Fruit fly (Drosophila melanogaster): ENCODE data around the gene CG2100.

The CG2100 gene

DNA sequence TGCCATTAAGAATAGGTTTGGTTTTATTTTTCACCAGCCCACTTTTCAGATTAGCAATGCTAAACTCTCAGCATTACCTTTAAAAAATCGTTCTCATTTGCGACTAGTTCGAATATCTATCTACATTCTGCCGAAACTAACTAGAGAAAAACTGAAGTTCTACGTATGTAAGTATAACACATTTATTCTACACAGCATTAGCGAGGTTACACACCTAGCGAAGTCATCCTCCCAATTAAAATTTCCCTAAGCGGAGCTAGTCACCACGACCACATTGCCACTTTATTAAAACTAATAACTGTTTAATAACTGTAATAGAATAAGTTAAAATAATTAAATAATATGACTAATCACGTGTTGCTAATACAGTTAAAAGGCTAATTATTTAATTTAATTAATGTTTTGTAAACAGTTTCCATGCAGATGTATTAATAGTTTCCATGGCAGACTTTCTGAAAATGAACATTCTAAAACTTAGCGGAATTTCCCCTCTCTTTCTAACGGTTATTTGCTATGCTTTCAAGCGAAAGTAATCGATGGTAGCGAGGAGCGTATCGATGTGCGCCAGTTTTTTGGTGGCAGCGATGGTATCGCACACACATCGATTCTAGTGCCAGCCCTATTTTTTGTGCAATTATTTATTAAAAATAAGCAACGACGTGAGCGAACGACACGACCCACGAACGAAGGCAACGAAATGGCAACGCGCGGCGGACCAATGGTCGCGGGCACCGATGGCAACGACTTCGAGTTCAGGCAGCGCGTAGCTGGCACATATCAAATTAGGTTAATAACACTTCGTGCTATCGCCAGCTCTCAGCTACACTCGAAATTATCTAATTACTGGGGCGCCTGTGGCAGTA lies 42.8 kb upstream of the CG2100 start, which contains the start of gene jagn (continued):
- TF ChIP-seq odd (GFP tag; optimal IDR thresholded peaks at IDR 0.05) (peak; percentile 30), BEAF-32 (GFP tag; optimal IDR thresholded peaks at IDR 0.05) (peak; percentile 100), vnd (GFP tag; IDR thresholded peaks at IDR 0.05; ENCODE audit: partially characterized antibody) (peak; percentile 100), Awh (GFP tag; IDR thresholded peaks at IDR 0.05) (0 out of 2 replicates have a peak, but pooled peaks have one; percentile 29), CG17568 (GFP tag; optimal IDR thresholded peaks at IDR 0.05) (no peak), exex (tag; optimal IDR thresholded peaks at IDR 0.05) (peak; percentile 34), zfh2 (GFP tag; optimal IDR thresholded peaks at IDR 0.05) (peak; percentile 72), bab2 (GFP tag; optimal IDR thresholded peaks at IDR 0.05) (peak; percentile 60), Max (GFP tag; optimal IDR thresholded peaks at IDR 0.05) (peak; percentile 54), chinmo (GFP tag; IDR thresholded peaks at IDR 0.05; ENCODE audit: partially characterized antibody) (peak; percentile 99), CG4360 (GFP tag; IDR thresholded peaks at IDR 0.05) (no peak), fd102C (GFP tag; optimal IDR thresholded peaks at IDR 0.05) (no peak), CG12219 (GFP tag; optimal IDR thresholded peaks at IDR 0.05) (peak; percentile 21), Hmx (GFP tag; optimal IDR thresholded peaks at IDR 0.05) (no peak), nau (GFP tag; optimal IDR thresholded peaks at IDR 0.05) (no peak), vfl (GFP tag; optimal IDR thresholded peaks at IDR 0.05) (peak; percentile 39), CG2678 (tag; optimal IDR thresholded peaks at IDR 0.05) (no peak), CG4617 (GFP tag; optimal IDR thresholded peaks at IDR 0.05; ENCODE audit: borderline replicate concordance) (peak; percentile 78), tgo (GFP tag; IDR thresholded peaks at IDR 0.05) (peak; percentile 40; the same call in 2 of the 3 replicates), CG3995 (GFP tag; optimal IDR thresholded peaks at IDR 0.05) (peak; percentile 14), HHEX (GFP tag; optimal IDR thresholded peaks at IDR 0.05) (peak; percentile 14), oc (tag; optimal IDR thresholded peaks at IDR 0.05) (peak; percentile 21), CG10209 (GFP tag; optimal IDR thresholded peaks at IDR 0.05) (peak; percentile 26), vvl (GFP tag; IDR thresholded peaks at IDR 0.05) (peak; percentile 74), CG9727 (GFP tag; optimal IDR thresholded peaks at IDR 0.05) (peak; percentile 75), Usf (GFP tag; optimal IDR thresholded peaks at IDR 0.05) (peak; percentile 42), zf30C (GFP tag; optimal IDR thresholded peaks at IDR 0.05) (no peak), sob (GFP tag; IDR thresholded peaks at IDR 0.05) (peak; percentile 72; the same call in 1 of the 2 replicates), CG30020 (tag; optimal IDR thresholded peaks at IDR 0.05) (peak; percentile 41), gsb-n (tag; optimal IDR thresholded peaks at IDR 0.05) (peak; percentile 48), chm (GFP tag; IDR thresholded peaks at IDR 0.05) (peak; percentile 71), CG12071 (GFP tag; optimal IDR thresholded peaks at IDR 0.05) (peak; percentile 13), CG6765 (GFP tag; optimal IDR thresholded peaks at IDR 0.05) (no peak), NFAT (GFP tag; IDR thresholded peaks at IDR 0.05) (peak; percentile 91), E2f2 (GFP tag; IDR thresholded peaks at IDR 0.05) (peak; percentile 44; the same call in 1 of the 2 replicates), CG10147 (GFP tag; optimal IDR thresholded peaks at IDR 0.05) (no peak), NK7.1 (GFP tag; optimal IDR thresholded peaks at IDR 0.05) (no peak), Dad (GFP tag; optimal IDR thresholded peaks at IDR 0.05) (peak; percentile 48), tll (GFP tag; optimal IDR thresholded peaks at IDR 0.05) (no peak), org-1 (GFP tag; optimal IDR thresholded peaks at IDR 0.05) (no peak), chn (GFP tag; optimal IDR thresholded peaks at IDR 0.05) (peak; percentile 77), CG14965 (GFP tag; optimal IDR thresholded peaks at IDR 0.05; ENCODE audit: borderline replicate concordance) (no peak), CG7372 (GFP tag; IDR thresholded peaks at IDR 0.05) (peak; percentile 37; the same call in 1 of the 2 replicates), nerfin-2 (GFP tag; IDR thresholded peaks at IDR 0.05; ENCODE audit: partially characterized antibody) (peak; percentile 99), Doc3 (GFP tag; IDR thresholded peaks at IDR 0.05; ENCODE audit: partially characterized antibody) (peak; percentile 99), ac (GFP tag; optimal IDR thresholded peaks at IDR 0.05) (no peak), CG1233 (GFP tag; optimal IDR thresholded peaks at IDR 0.05) (peak; percentile 59)

Data from whole organism, embryonic.